Fruit fly (Drosophila melanogaster): Measurements from ENCODE around the gene Nin.
A peak's percentile ranks its signal among the peaks of the same experiment; 100 is the strongest.

dm6 chr2L:5252399-5253030 is 25.8 kb downstream of the Nin start:
- TF ChIP-seq N (GFP tag; optimal IDR thresholded peaks at IDR 0.05), result no peak
- TF ChIP-seq psq (GFP tag; optimal IDR thresholded peaks at IDR 0.05), result peak; percentile 77
- TF ChIP-seq foxo (GFP tag; optimal IDR thresholded peaks at IDR 0.05), result peak in 1 of 2 experiments; percentile 81
- no peak for TF ChIP-seq Rel (GFP tag; optimal IDR thresholded peaks at IDR 0.05)
- peak; percentile 17 for TF ChIP-seq Rel (tag; optimal IDR thresholded peaks at IDR 0.05)
- no peak for TF ChIP-seq usp (GFP tag; optimal IDR thresholded peaks at IDR 0.05)
- no peak for TF ChIP-seq Abd-B (GFP tag; optimal IDR thresholded peaks at IDR 0.05)
- TF ChIP-seq h (GFP tag; optimal IDR thresholded peaks at IDR 0.05), result peak; percentile 82
- TF ChIP-seq OdsH (GFP tag; optimal IDR thresholded peaks at IDR 0.05), result peak; percentile 82
- peak; percentile 63 for TF ChIP-seq brk (GFP tag; optimal IDR thresholded peaks at IDR 0.05)
- peak; percentile 14 for TF ChIP-seq Vsx2 (GFP tag; optimal IDR thresholded peaks at IDR 0.05; ENCODE audit: partially characterized antibody)
- peak; percentile 90 for TF ChIP-seq woc (GFP tag; optimal IDR thresholded peaks at IDR 0.05)
- peak; percentile 60 for TF ChIP-seq dmrt93B (GFP tag; optimal IDR thresholded peaks at IDR 0.05)
- no peak for TF ChIP-seq Hr78 (GFP tag; optimal IDR thresholded peaks at IDR 0.05)
